Worm (Caenorhabditis elegans): ENCODE results near the gene idpc-1.

DNA sequence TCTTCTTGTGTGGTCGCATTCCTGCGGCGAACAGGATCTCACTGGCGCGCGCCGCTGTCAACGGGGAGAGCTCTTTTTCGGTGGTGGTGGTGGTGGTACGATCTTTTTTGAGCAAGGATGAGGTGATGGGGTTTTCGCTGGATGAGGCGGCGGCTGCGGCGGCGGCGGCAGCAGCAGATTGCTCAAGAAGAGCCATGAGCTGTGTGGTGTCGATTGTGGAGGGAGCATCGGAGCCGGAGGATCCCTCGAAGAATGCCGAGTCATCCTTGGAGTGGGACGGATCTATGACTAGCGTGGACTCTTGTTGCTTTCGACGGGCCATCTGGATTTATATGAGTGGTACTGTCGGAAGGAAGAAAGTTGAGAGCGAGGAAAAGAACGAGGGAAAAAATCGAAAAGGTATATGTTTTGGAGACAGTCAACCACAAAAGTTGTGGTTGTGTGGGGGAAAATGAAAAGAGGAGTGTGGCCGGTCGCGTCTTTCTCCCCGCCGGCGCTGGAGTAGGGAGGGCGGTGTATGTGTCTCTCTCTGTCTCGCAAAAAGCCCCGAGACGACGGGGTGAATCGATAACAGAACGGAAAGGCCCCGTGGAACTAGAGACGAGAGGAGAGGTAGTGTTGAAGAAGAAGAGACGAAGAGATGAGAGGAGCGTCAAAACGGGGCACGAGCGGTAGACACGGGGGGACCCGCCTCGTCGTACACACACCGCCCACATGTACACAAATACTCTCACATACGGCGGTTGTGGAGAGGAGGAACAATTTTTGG lies 39.6 kb downstream of the idpc-1 start:
- no peak for TF ChIP-seq chd-7 (tag; optimal IDR thresholded peaks at IDR 0.05)
- TF ChIP-seq unc-62 (GFP tag; optimal IDR thresholded peaks at IDR 0.05): no peak
- no peak for TF ChIP-seq C17E4.6 (GFP tag; IDR thresholded peaks at IDR 0.05)
- no peak for TF ChIP-seq Y53F4B.3 (GFP tag; IDR thresholded peaks at IDR 0.05)
- no peak for TF ChIP-seq nhr-90 (tag; optimal IDR thresholded peaks at IDR 0.05)
- TF ChIP-seq tlf-1 (GFP tag; optimal IDR thresholded peaks at IDR 0.05): no peak
- TF ChIP-seq hmg-1.2 (GFP tag; IDR thresholded peaks at IDR 0.05): peak; percentile 75; the same call in 1 of the 2 replicates
- no peak for TF ChIP-seq zim-3 (tag; optimal IDR thresholded peaks at IDR 0.05)
- no peak for TF ChIP-seq dpl-1 (GFP tag; optimal IDR thresholded peaks at IDR 0.05)
- TF ChIP-seq T26A5.8 (tag; optimal IDR thresholded peaks at IDR 0.05): no peak
- TF ChIP-seq ama-1 (optimal IDR thresholded peaks at IDR 0.05): no peak
- no peak for TF ChIP-seq ama-1 (GFP tag; optimal IDR thresholded peaks at IDR 0.05)
- TF ChIP-seq egl-18 (GFP tag; IDR thresholded peaks at IDR 0.05): no peak
